Fruit fly (Drosophila melanogaster): Measurements from ENCODE around the gene CG34292.

Gene CG34292

DNA sequence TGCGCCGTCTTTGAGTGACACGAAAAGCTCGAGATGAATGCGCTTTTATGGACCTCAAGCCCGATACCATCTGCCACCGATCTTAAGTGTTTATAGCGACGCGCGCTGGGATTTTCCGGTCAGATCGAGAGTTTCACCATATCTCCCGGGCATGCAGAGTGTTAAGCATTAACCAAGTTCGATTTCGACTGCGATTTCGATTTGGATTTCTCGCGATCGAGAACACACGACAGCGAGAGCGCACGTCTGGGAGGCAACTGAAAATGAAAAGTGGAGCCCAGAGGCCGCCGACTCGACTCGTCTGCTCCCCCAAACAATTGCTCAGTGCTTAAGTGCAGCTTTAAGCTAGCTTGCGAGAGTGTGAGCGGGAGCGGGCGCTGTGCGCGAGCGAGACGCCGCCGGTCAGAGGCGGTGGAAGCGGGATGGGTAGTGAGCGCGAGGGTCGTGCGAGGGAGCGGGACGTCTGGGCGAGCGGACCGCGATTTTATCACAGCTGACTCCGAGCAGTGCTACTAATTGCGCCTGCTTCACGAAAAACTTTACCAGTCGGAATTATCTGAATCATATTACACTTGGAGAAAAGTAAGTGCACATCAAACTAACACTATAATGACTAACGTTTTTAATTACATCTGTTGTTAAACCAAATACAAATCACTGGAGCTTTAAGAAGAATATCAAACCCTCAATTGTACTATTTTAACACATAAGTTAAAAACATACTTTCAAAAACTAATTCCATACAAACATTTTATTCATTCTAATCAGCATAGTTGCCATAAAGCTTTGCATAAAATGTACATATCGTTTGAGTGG lies 8.0 kb downstream of the CG34292 start, which contains the start of gene spz (continued):
- TF ChIP-seq fd59A (GFP tag; optimal IDR thresholded peaks at IDR 0.05) (no peak), CG1621 (tag; optimal IDR thresholded peaks at IDR 0.05) (no peak), Sox102F (GFP tag; optimal IDR thresholded peaks at IDR 0.05) (no peak), CG15336 (GFP tag; IDR thresholded peaks at IDR 0.05) (peak; percentile 47), CG32006 (GFP tag; optimal IDR thresholded peaks at IDR 0.05) (no peak), CG8632 (GFP tag; optimal IDR thresholded peaks at IDR 0.05) (no peak), topi (GFP tag; optimal IDR thresholded peaks at IDR 0.05) (no peak), Hr38 (GFP tag; optimal IDR thresholded peaks at IDR 0.05) (no peak), eg (GFP tag; IDR thresholded peaks at IDR 0.05) (peak; percentile 58; the same call in 2 of the 3 replicates), Smox (GFP tag; optimal IDR thresholded peaks at IDR 0.05) (no peak), CG6808 (GFP tag; optimal IDR thresholded peaks at IDR 0.05) (no peak), Sox14 (GFP tag; optimal IDR thresholded peaks at IDR 0.05) (no peak), CG11294 (GFP tag; IDR thresholded peaks at IDR 0.05) (no peak), Hr39 (GFP tag; optimal IDR thresholded peaks at IDR 0.05) (no peak), Gug (GFP tag; IDR thresholded peaks at IDR 0.05) (no peak), spab (GFP tag; optimal IDR thresholded peaks at IDR 0.05) (no peak), Ets21C (GFP tag; optimal IDR thresholded peaks at IDR 0.05) (no peak), net (GFP tag; optimal IDR thresholded peaks at IDR 0.05) (peak; percentile 13), CG6276 (GFP tag; optimal IDR thresholded peaks at IDR 0.05) (no peak), Hr4 (GFP tag; optimal IDR thresholded peaks at IDR 0.05) (peak; percentile 40), fd85E (GFP tag; optimal IDR thresholded peaks at IDR 0.05) (no peak), Lpt (GFP tag; optimal IDR thresholded peaks at IDR 0.05) (peak; percentile 4), CG8119 (GFP tag; IDR thresholded peaks at IDR 0.05) (peak; percentile 33; the same call in 1 of the 3 replicates), CG10669 (GFP tag; optimal IDR thresholded peaks at IDR 0.05) (peak; percentile 61), CG4318 (GFP tag; optimal IDR thresholded peaks at IDR 0.05) (no peak), Met (GFP tag; optimal IDR thresholded peaks at IDR 0.05) (no peak), Eip78C (GFP tag) (peak; percentile 77), CG31627 (GFP tag; optimal IDR thresholded peaks at IDR 0.05) (no peak), CG16779 (tag; optimal IDR thresholded peaks at IDR 0.05) (no peak), CG11902 (GFP tag; optimal IDR thresholded peaks at IDR 0.05) (no peak), Sox15 (GFP tag; optimal IDR thresholded peaks at IDR 0.05) (no peak), salr (GFP tag; optimal IDR thresholded peaks at IDR 0.05) (no peak)

DNA sequence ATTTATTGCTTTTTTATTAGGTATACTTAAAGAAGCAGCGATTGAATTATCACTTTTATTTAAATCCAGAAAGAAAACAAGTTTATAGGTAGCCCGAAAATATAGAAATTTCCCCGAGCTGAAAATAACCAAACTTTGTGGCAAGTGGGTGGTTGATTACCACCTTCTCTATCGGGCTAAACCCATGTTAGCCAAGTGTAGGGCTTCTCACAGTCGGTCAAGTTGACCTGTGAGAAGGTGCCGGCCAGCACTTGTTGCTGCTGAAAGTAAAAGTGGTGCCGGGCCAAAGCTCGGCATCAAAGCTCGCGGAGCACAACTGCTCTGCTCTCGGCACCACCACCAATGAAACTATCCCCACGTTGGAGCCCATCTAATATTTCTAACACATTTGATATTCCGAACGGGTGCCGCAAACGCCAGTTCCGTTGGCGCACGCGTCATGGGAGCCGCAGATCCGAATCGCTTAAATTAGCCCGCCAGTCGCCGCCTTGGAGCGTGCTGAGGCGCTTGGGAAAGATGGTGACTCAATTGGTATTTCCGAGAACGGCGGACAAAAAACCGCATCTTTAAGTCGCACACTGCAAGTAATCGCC lies 9.0 kb downstream of the CG34292 start:
- TF ChIP-seq Met (GFP tag; optimal IDR thresholded peaks at IDR 0.05) (no peak), CG31627 (GFP tag; optimal IDR thresholded peaks at IDR 0.05) (no peak), eg (GFP tag; IDR thresholded peaks at IDR 0.05) (0 out of 3 replicates have a peak, but pooled peaks have one; percentile 17), CG32006 (GFP tag; optimal IDR thresholded peaks at IDR 0.05) (peak; percentile 0), CG6276 (GFP tag; optimal IDR thresholded peaks at IDR 0.05) (no peak), CG6792 (GFP tag; optimal IDR thresholded peaks at IDR 0.05) (no peak), Eip78C (GFP tag) (peak; percentile 18), CG11294 (GFP tag; IDR thresholded peaks at IDR 0.05) (no peak), Blimp-1 (GFP tag; optimal IDR thresholded peaks at IDR 0.05) (peak; percentile 50), CG16779 (tag; optimal IDR thresholded peaks at IDR 0.05) (no peak), svp (GFP tag) (no peak), fd59A (GFP tag; optimal IDR thresholded peaks at IDR 0.05) (no peak), Hr38 (GFP tag; optimal IDR thresholded peaks at IDR 0.05) (no peak)

DNA sequence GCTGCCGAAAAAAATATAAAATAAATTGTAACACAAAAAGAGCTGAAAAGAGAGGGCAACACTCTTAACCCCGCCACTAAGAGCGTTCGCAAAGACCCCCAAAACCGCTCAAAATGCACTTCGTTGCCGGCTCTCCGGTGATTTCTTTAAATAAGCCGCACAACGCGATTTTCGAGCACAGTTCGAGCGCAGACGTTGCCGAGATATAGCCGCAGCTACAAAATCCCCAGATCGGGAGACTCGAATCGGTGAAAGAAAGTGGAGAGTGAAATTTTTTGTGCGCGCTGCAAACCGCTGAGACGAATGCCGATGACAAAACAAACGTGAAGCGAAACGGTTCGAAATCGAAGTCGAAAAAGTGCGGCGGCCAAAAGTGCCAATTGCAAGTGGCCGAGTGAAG lies 13.7 kb downstream of the CG34292 start, which contains the start of gene CG14257:
Gene CG14257, plus strand, starts transcription at position 177 of the 400 bp plus-strand sequence.
- TF ChIP-seq CG3919 (GFP tag; optimal IDR thresholded peaks at IDR 0.05), result peak; percentile 4
- no peak for TF ChIP-seq Ets21C (GFP tag; optimal IDR thresholded peaks at IDR 0.05)
- peak; percentile 29; the same call in 1 of the 3 replicates for TF ChIP-seq eg (GFP tag; IDR thresholded peaks at IDR 0.05)
- peak; percentile 10 for TF ChIP-seq Met (GFP tag; optimal IDR thresholded peaks at IDR 0.05)
- TF ChIP-seq CG11902 (GFP tag; optimal IDR thresholded peaks at IDR 0.05), result no peak
- no peak for TF ChIP-seq CG6808 (GFP tag; optimal IDR thresholded peaks at IDR 0.05)
- TF ChIP-seq fkh (GFP tag; optimal IDR thresholded peaks at IDR 0.05), result no peak
- TF ChIP-seq CG3032 (tag; optimal IDR thresholded peaks at IDR 0.05), result no peak
- TF ChIP-seq CG15336 (GFP tag; IDR thresholded peaks at IDR 0.05), result peak; percentile 34; the same call in 1 of the 2 replicates
- TF ChIP-seq Blimp-1 (GFP tag; optimal IDR thresholded peaks at IDR 0.05), result peak; percentile 84
- no peak for TF ChIP-seq esn (GFP tag; optimal IDR thresholded peaks at IDR 0.05)
- no peak for TF ChIP-seq CG4318 (GFP tag; optimal IDR thresholded peaks at IDR 0.05)
- TF ChIP-seq fd59A (GFP tag; optimal IDR thresholded peaks at IDR 0.05), result no peak
- TF ChIP-seq Sox14 (GFP tag; optimal IDR thresholded peaks at IDR 0.05), result no peak
- peak; percentile 19 for TF ChIP-seq dsx (GFP tag; optimal IDR thresholded peaks at IDR 0.05; ENCODE audit: poor library complexity, severe bottlenecking)
- peak; percentile 29 for TF ChIP-seq Sox102F (GFP tag; optimal IDR thresholded peaks at IDR 0.05)
- no peak for TF ChIP-seq CG8119 (GFP tag; IDR thresholded peaks at IDR 0.05)
